Fruit fly (Drosophila melanogaster): ENCODE data around the gene CG10132.

DNA sequence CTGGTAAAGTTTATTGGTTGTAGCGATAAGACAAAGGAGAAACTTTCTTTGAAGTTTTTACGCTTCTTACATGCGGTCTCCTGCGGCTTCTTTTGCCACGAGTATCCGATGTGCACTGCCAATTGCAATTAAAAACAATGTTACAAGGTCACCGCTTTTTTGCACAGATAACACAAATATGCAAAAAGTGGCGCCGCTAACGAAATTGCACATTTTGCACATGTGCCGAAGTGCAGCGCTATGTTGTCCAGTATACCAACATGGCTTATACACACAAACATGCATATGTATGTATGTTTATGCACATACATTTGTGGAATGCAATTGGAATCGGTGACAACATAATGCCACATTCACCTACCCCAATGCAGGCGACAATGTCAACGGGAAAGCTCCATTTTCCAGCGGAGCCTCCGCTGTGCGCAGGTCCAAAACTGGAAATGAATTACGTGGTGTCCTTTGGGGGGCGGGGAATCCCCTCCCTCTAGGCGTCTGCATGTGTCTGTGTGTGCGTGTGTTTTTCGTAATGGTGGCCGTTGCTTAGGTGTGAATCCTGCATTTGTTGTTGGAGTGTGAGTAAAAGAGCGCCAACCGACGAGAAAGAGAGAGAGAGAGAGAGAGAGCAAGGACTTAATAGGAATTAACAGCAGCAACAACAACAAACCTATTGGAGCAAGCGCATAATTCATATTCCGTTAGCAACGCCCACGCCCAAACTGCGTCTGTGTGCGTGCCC is 39.2 kb upstream of the CG10132 start:
- TF ChIP-seq CG11902 (GFP tag; optimal IDR thresholded peaks at IDR 0.05), result no peak
- TF ChIP-seq fd85E (GFP tag; optimal IDR thresholded peaks at IDR 0.05), result no peak
- no peak for TF ChIP-seq Gug (GFP tag; IDR thresholded peaks at IDR 0.05)
- TF ChIP-seq CG4318 (GFP tag; optimal IDR thresholded peaks at IDR 0.05), result no peak
- no peak for TF ChIP-seq Blimp-1 (GFP tag; optimal IDR thresholded peaks at IDR 0.05)
- no peak for TF ChIP-seq Eip93F (GFP tag; optimal IDR thresholded peaks at IDR 0.05)
- no peak for TF ChIP-seq CG3919 (GFP tag; optimal IDR thresholded peaks at IDR 0.05)
- TF ChIP-seq CG11762 (GFP tag; optimal IDR thresholded peaks at IDR 0.05; ENCODE audit: insufficient read depth), result no peak
